Fruit fly (Drosophila melanogaster): Measurements from ENCODE around the gene Mpi.

Gene Mpi

DNA sequence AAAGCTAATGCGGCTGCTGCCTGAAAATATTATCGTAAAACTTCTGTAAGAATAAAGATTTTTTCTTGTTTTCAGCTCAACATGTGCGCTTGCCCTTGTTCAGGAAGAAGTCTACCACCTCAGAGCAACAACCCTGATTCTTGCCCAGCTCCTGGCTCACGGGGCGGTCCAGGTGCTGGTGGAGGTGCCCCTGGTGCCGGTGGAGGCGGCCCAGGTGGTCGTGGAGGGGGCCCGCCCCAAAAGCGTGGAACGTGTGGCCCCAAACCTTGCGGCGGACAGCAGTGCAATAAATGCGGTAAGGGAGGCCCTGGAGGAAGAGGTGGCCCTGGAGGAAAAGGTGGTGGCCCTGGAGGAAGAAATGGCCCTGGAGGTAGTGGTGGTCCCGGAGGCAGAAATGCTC is 15.4 kb upstream of the Mpi start:
- TF ChIP-seq CG34422 (GFP tag; IDR thresholded peaks at IDR 0.05), result 0 out of 3 replicates have a peak, but pooled peaks have one; percentile 33
- TF ChIP-seq amos (GFP tag; IDR thresholded peaks at IDR 0.05; ENCODE audit: partially characterized antibody), result no peak
- TF ChIP-seq Ets65A (GFP tag), result peak; percentile 55

DNA sequence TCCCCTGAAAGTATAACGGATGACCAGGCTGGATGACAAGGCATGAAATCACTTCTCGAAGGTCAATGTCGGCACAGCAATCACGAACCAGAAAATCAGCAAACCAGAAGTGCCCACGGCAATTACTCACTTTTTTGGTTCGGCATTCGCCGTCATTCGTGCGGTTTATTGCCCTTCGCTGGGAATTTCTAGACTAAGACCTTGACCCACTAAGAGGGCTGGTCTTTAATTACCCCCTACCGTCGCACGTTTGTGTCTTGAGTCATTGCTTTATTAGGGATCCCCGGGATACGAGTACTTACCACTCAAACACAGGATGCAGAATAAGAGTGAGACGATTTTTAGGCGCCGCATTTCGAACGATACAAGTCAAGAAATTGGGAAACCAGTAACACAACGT is 14.0 kb upstream of the Mpi start:
- TF ChIP-seq sd (tag; optimal IDR thresholded peaks at IDR 0.05), result peak; percentile 1
- TF ChIP-seq chinmo (GFP tag; IDR thresholded peaks at IDR 0.05; ENCODE audit: partially characterized antibody), result 0 out of 4 replicates have a peak, but pooled peaks have one; percentile 5
- TF ChIP-seq CG12219 (GFP tag; optimal IDR thresholded peaks at IDR 0.05), result no peak
- TF ChIP-seq CG10274 (GFP tag; optimal IDR thresholded peaks at IDR 0.05), result no peak
- peak; percentile 53 for TF ChIP-seq cad (GFP tag; optimal IDR thresholded peaks at IDR 0.05)

- TF ChIP-seq CG4730 (GFP tag; IDR thresholded peaks at IDR 0.05) (no peak), oc (tag; optimal IDR thresholded peaks at IDR 0.05) (no peak), Pdp1 (GFP tag; optimal IDR thresholded peaks at IDR 0.05) (peak in 1 of 2 experiments; percentile 40)
Measured at dm6 chr3R:9746267-9746666, 13.2 kb upstream of the Mpi start, which contains the start of gene CG34409. Gene CG34409 (minus strand): TSS chr3R:9746367.

dm6 chr3R:9747272-9747874 is 12.0 kb upstream of the Mpi start, which contains the start of gene CG12948:
Gene CG12948 (minus strand): TSS chr3R:9747744.
- TF ChIP-seq tap (tag; optimal IDR thresholded peaks at IDR 0.05) (no peak), Adf1 (GFP tag; IDR thresholded peaks at IDR 0.05) (peak; percentile 26; the same call in 1 of the 2 replicates), yki (optimal IDR thresholded peaks at IDR 0.05) (no peak), CG11560 (tag; IDR thresholded peaks at IDR 0.05) (peak; percentile 44; the same call in 1 of the 3 replicates), Oaz (GFP tag; IDR thresholded peaks at IDR 0.05) (no peak), CG2129 (GFP tag; IDR thresholded peaks at IDR 0.05; ENCODE audit: partially characterized antibody) (peak; percentile 92), Ptx1 (GFP tag; IDR thresholded peaks at IDR 0.05) (0 out of 2 replicates have a peak, but pooled peaks have one; percentile 43), CrebB (tag; optimal IDR thresholded peaks at IDR 0.05) (no peak), CG8388 (GFP tag; optimal IDR thresholded peaks at IDR 0.05) (peak; percentile 31), MTF-1 (GFP tag; optimal IDR thresholded peaks at IDR 0.05; ENCODE audit: borderline replicate concordance) (no peak), CG2712 (tag; optimal IDR thresholded peaks at IDR 0.05) (no peak), CG10565 (GFP tag; optimal IDR thresholded peaks at IDR 0.05) (no peak), ftz-f1 (GFP tag; optimal IDR thresholded peaks at IDR 0.05) (no peak), Sox102F (GFP tag; optimal IDR thresholded peaks at IDR 0.05) (no peak), CG1603 (tag; optimal IDR thresholded peaks at IDR 0.05) (peak; percentile 50), CG3163 (GFP tag; optimal IDR thresholded peaks at IDR 0.05) (no peak), exex (tag; optimal IDR thresholded peaks at IDR 0.05) (no peak), CG17359 (tag; optimal IDR thresholded peaks at IDR 0.05) (peak; percentile 39), CG17912 (GFP tag; optimal IDR thresholded peaks at IDR 0.05) (no peak), gro (GFP tag; optimal IDR thresholded peaks at IDR 0.05) (peak; percentile 55), CG3838 (GFP tag; optimal IDR thresholded peaks at IDR 0.05) (no peak), ro (GFP tag; IDR thresholded peaks at IDR 0.05) (no peak), CG15696 (tag; optimal IDR thresholded peaks at IDR 0.05) (peak; percentile 57), stc (GFP tag; IDR thresholded peaks at IDR 0.05) (no peak), rib (GFP tag; IDR thresholded peaks at IDR 0.05) (no peak), CG6272 (GFP tag; IDR thresholded peaks at IDR 0.05) (peak; percentile 46; the same call in 1 of the 2 replicates), Mad (GFP tag; optimal IDR thresholded peaks at IDR 0.05) (no peak), CG16779 (GFP tag; IDR thresholded peaks at IDR 0.05) (no peak), CG14441 (GFP tag; IDR thresholded peaks at IDR 0.05) (0 out of 2 replicates have a peak, but pooled peaks have one; percentile 10), CG18262 (tag; optimal IDR thresholded peaks at IDR 0.05) (peak; percentile 52), ap (GFP tag; IDR thresholded peaks at IDR 0.05) (no peak), ab (GFP tag; optimal IDR thresholded peaks at IDR 0.05) (no peak), run (tag; optimal IDR thresholded peaks at IDR 0.05) (no peak), CG2199 (GFP tag; IDR thresholded peaks at IDR 0.05) (no peak), sob (GFP tag; IDR thresholded peaks at IDR 0.05) (peak; percentile 60)

Measured in whole organism, embryonic.